Worm (Caenorhabditis elegans): ENCODE data around the gene Y59C2A.2.

- TF ChIP-seq sea-1 (GFP tag; conservative IDR thresholded peaks at IDR 0.05): no peak
- no peak for TF ChIP-seq ama-1 (optimal IDR thresholded peaks at IDR 0.05)
- no peak for TF ChIP-seq B0310.2 (tag; optimal IDR thresholded peaks at IDR 0.05)
- no peak for TF ChIP-seq ceh-13 (GFP tag; optimal IDR thresholded peaks at IDR 0.05)
- TF ChIP-seq ceh-36 (tag; optimal IDR thresholded peaks at IDR 0.05): no peak
- no peak for TF ChIP-seq hmbx-1 (tag; optimal IDR thresholded peaks at IDR 0.05)
- no peak for TF ChIP-seq pes-1 (GFP tag; IDR thresholded peaks at IDR 0.05)
- TF ChIP-seq hnd-1 (tag; optimal IDR thresholded peaks at IDR 0.05): no peak
- TF ChIP-seq flt-1 (GFP tag; IDR thresholded peaks at IDR 0.05): no peak
- no peak for TF ChIP-seq ets-7 (tag; optimal IDR thresholded peaks at IDR 0.05)
These were observed 37.6 kb downstream of the Y59C2A.2 start, which contains the start of gene C33C12.4 for ce11 chrII:2166376-2166775.
